Worm (Caenorhabditis elegans) whole organism, L4 larva: ENCODE measurements around the gene pgp-13.
A peak's percentile ranks its signal among the peaks of the same experiment; 100 is the strongest.

ENCODE experiments used
- T20F7.1 ChIP-seq: fragments of 200-800 bp; sonication (Bioruptor generic); optimal IDR thresholded peaks from 2 replicates; lab custom pipeline; 2018; ENCODE audit warnings: mild to moderate bottlenecking, missing genetic modification characterization, missing compliant biosample characterization
- Y105C5A.15 ChIP-seq: fragments of 200-800 bp; sonication (Bioruptor generic); IDR thresholded peaks from 2 replicates; pipeline ENCODE4 v1.3.6; 2022; ENCODE audit warnings: missing genetic modification characterization, missing compliant biosample characterization
- Y5F2A.4 ChIP-seq: fragments of 200-800 bp; sonication (Bioruptor generic); optimal IDR thresholded peaks from 2 replicates; lab custom pipeline; 2018; ENCODE audit warnings: mild to moderate bottlenecking, missing genetic modification characterization, missing compliant biosample characterization
- aha-1 ChIP-seq: fragments of 150-350 bp; peaks from one replicate; lab custom pipeline; 2014; ENCODE audit warnings: missing biosample characterization, missing genetic modification characterization
- ceh-20 ChIP-seq: fragments of 200-800 bp; sonication (Bioruptor generic); IDR thresholded peaks from 2 replicates; pipeline ENCODE4 v1.3.6; 2022; ENCODE audit warnings: missing genetic modification reagents, missing genetic modification characterization, missing compliant biosample characterization
- ceh-32 ChIP-seq: sonication (generic microtip); optimal IDR thresholded peaks from 2 replicates; lab custom pipeline; 2016; ENCODE audit warnings: mild to moderate bottlenecking, missing genetic modification characterization, missing compliant biosample characterization; ENCODE audit not compliant: poor library complexity
- cey-2 ChIP-seq: sonication (generic microtip); optimal IDR thresholded peaks from 3 replicates; lab custom pipeline; 2017; ENCODE audit warnings: missing genetic modification characterization, mild to moderate bottlenecking, missing compliant biosample characterization, antibody characterized with exemption, borderline replicate concordance; ENCODE audit not compliant: insufficient read depth
- daf-12 ChIP-seq: fragments of 150-350 bp; optimal IDR thresholded peaks from 2 replicates; lab custom pipeline; 2014; ENCODE audit warnings: missing biosample characterization, missing genetic modification reagents, missing genetic modification characterization
- daf-16 ChIP-seq, 3 experiments: sonication (generic microtip); optimal IDR thresholded peaks; 2 replicates each; lab custom pipeline; 2016 to 2017; ENCODE audit warnings: missing genetic modification characterization in 3 of 3, missing genetic modification reagents in 3 of 3, mild to moderate bottlenecking in 2 of 3, missing compliant biosample characterization in 2 of 3, missing biosample characterization in 1 of 3, moderate library complexity in 1 of 3
- daf-19 ChIP-seq: fragments of 200-800 bp; sonication (Bioruptor generic); conservative IDR thresholded peaks from 2 replicates; pipeline ENCODE4 v1.3.6; 2022; ENCODE audit warnings: missing genetic modification characterization, missing compliant biosample characterization
- dmd-6 ChIP-seq: fragments of 200-800 bp; sonication (Bioruptor generic); IDR thresholded peaks from 2 replicates; pipeline ENCODE4 v1.3.6; 2022; ENCODE audit warnings: missing genetic modification reagents, missing genetic modification characterization, missing compliant biosample characterization
- dmd-8 ChIP-seq: fragments of 200-800 bp; sonication (Bioruptor generic); IDR thresholded peaks from 2 replicates; pipeline ENCODE4 v1.3.6; 2022; ENCODE audit warnings: missing genetic modification characterization, missing compliant biosample characterization
- dve-1 ChIP-seq: sonication (generic microtip); optimal IDR thresholded peaks from 2 replicates; lab custom pipeline; 2017; ENCODE audit warnings: antibody characterized with exemption, mild to moderate bottlenecking, missing genetic modification characterization, missing compliant biosample characterization; ENCODE audit not compliant: insufficient read depth
- egl-27 ChIP-seq: sonication (generic microtip); optimal IDR thresholded peaks from 3 replicates; lab custom pipeline; 2017; ENCODE audit warnings: missing biosample characterization, missing genetic modification reagents, missing genetic modification characterization
- egl-43 ChIP-seq: fragments of 200-800 bp; sonication (Bioruptor generic); IDR thresholded peaks from 2 replicates; pipeline ENCODE4 v1.3.6; 2022; ENCODE audit warnings: missing genetic modification reagents, missing genetic modification characterization, missing compliant biosample characterization
- fkh-10 ChIP-seq: fragments of 150-350 bp; optimal IDR thresholded peaks from 2 replicates; lab custom pipeline; 2014; ENCODE audit warnings: missing biosample characterization, missing genetic modification reagents, missing genetic modification characterization
- gei-8 ChIP-seq: fragments of 200-800 bp; sonication (Bioruptor generic); optimal IDR thresholded peaks from 2 replicates; lab custom pipeline; 2018; ENCODE audit warnings: mild to moderate bottlenecking, missing genetic modification characterization, missing compliant biosample characterization
- hlh-30 ChIP-seq: sonication (generic microtip); optimal IDR thresholded peaks from 2 replicates; lab custom pipeline; 2017; ENCODE audit warnings: antibody characterized with exemption, mild to moderate bottlenecking, missing genetic modification characterization, missing compliant biosample characterization; ENCODE audit not compliant: insufficient read depth
- hmg-1.1 ChIP-seq: fragments of 200-800 bp; sonication (Bioruptor generic); IDR thresholded peaks from 2 replicates; pipeline ENCODE4 v1.3.6; 2022; ENCODE audit warnings: missing genetic modification reagents, missing genetic modification characterization, missing compliant biosample characterization
- lin-1 ChIP-seq: fragments of 200-800 bp; sonication (Bioruptor generic); IDR thresholded peaks from 2 replicates; pipeline ENCODE4 v1.3.6; 2022; ENCODE audit warnings: missing genetic modification reagents, missing genetic modification characterization, missing compliant biosample characterization
- lin-15B ChIP-seq: fragments of 150-350 bp; sonication (generic microtip); optimal IDR thresholded peaks from 3 replicates; lab custom pipeline; 2014; ENCODE audit warnings: missing biosample characterization, missing genetic modification characterization
- madf-5 ChIP-seq, 2 experiments: fragments of 200-800 bp; sonication (Bioruptor generic); IDR thresholded peaks; 2 replicates each; pipeline ENCODE4 v1.3.6; 2022; ENCODE audit warnings: missing compliant biosample characterization in 2 of 2, missing genetic modification characterization in 2 of 2
- madf-9 ChIP-seq: fragments of 200-800 bp; sonication (Bioruptor generic); conservative IDR thresholded peaks from 2 replicates; pipeline ENCODE4 v1.3.6; 2022; ENCODE audit warnings: missing genetic modification reagents, missing genetic modification characterization, missing compliant biosample characterization
- mdl-1 ChIP-seq, 2 experiments: fragments of 150-350 bp in 1 of 2; sonication (generic microtip) in 1 of 2; optimal IDR thresholded peaks; 2 replicates each; lab custom pipeline; 2014 to 2017; ENCODE audit warnings: missing biosample characterization in 2 of 2, missing genetic modification characterization in 2 of 2
- mdt-29 ChIP-seq: fragments of 200-800 bp; sonication (Bioruptor generic); IDR thresholded peaks from 2 replicates; pipeline ENCODE4 v1.3.6; 2022; ENCODE audit warnings: missing genetic modification reagents, missing genetic modification characterization, missing compliant biosample characterization
- mes-2 ChIP-seq: sonication (generic microtip); optimal IDR thresholded peaks from 2 replicates; lab custom pipeline; 2016; ENCODE audit warnings: missing genotype, mild to moderate bottlenecking, missing genetic modification characterization, missing compliant biosample characterization; ENCODE audit not compliant: poor library complexity, severe bottlenecking
- mxl-2 ChIP-seq: fragments of 200-800 bp; sonication (Bioruptor generic); conservative IDR thresholded peaks from 2 replicates; pipeline ENCODE4 v1.3.6; 2022; ENCODE audit warnings: missing genetic modification reagents, missing genetic modification characterization, missing compliant biosample characterization
- mxl-3 ChIP-seq: fragments of 200-800 bp; sonication (Bioruptor generic); optimal IDR thresholded peaks from 2 replicates; lab custom pipeline; 2018; ENCODE audit warnings: mild to moderate bottlenecking, missing genetic modification characterization, missing compliant biosample characterization
- nhr-10 ChIP-seq: fragments of 150-350 bp; optimal IDR thresholded peaks from 2 replicates; lab custom pipeline; 2014; ENCODE audit warnings: missing biosample characterization, missing genetic modification characterization
- nhr-25 ChIP-seq: sonication (generic microtip); optimal IDR thresholded peaks from 2 replicates; lab custom pipeline; 2017; ENCODE audit warnings: missing genetic modification characterization, mild to moderate bottlenecking, missing compliant biosample characterization, antibody characterized with exemption, moderate library complexity, borderline replicate concordance; ENCODE audit not compliant: insufficient read depth
- nhr-28 ChIP-seq: fragments of 150-350 bp; optimal IDR thresholded peaks from 2 replicates; lab custom pipeline; 2014; ENCODE audit warnings: missing biosample characterization, missing genetic modification characterization
- nhr-41 ChIP-seq: fragments of 200-800 bp; sonication (Bioruptor generic); IDR thresholded peaks from 2 replicates; pipeline ENCODE4 v1.3.6; 2022; ENCODE audit warnings: missing genetic modification reagents, missing genetic modification characterization, missing compliant biosample characterization
- nhr-77 ChIP-seq: fragments of 150-350 bp; optimal IDR thresholded peaks from 2 replicates; lab custom pipeline; 2014; ENCODE audit warnings: missing biosample characterization, missing genetic modification characterization
- php-3 ChIP-seq: fragments of 200-800 bp; sonication (Bioruptor generic); IDR thresholded peaks from 2 replicates; pipeline ENCODE4 v1.3.6; 2022; ENCODE audit warnings: missing genetic modification reagents, missing genetic modification characterization, missing compliant biosample characterization
- pqm-1 ChIP-seq: sonication (generic microtip); optimal IDR thresholded peaks from 2 replicates; lab custom pipeline; 2017; ENCODE audit warnings: missing biosample characterization, missing genetic modification characterization
- sdz-12 ChIP-seq: fragments of 200-800 bp; sonication (Bioruptor generic); optimal IDR thresholded peaks from 2 replicates; lab custom pipeline; 2018; ENCODE audit warnings: mild to moderate bottlenecking, missing genetic modification characterization, missing compliant biosample characterization
- snpc-4 ChIP-seq: fragments of 150-350 bp; optimal IDR thresholded peaks from 2 replicates; lab custom pipeline; 2014; ENCODE audit warnings: missing biosample characterization, missing genetic modification characterization
- tra-1 ChIP-seq: fragments of 200-800 bp; sonication (Bioruptor generic); IDR thresholded peaks from 2 replicates; pipeline ENCODE4 v1.3.6; 2022; ENCODE audit warnings: missing genetic modification reagents, missing genetic modification characterization, missing compliant biosample characterization
- unc-62 ChIP-seq, 3 experiments: fragments of 150-350 bp in 1 of 3; sonication (generic microtip); optimal IDR thresholded peaks in 2 of 3; peaks in 1 of 3; 1 replicate in 1 of 3; 2 replicates in 2 of 3; lab custom pipeline; 2014 to 2017; ENCODE audit warnings: missing biosample characterization in 3 of 3, missing genetic modification characterization in 3 of 3, missing genetic modification reagents in 3 of 3, missing genotype in 1 of 3
- zip-2 ChIP-seq: fragments of 150-350 bp; optimal IDR thresholded peaks from 2 replicates; lab custom pipeline; 2014; ENCODE audit warnings: missing biosample characterization, missing genetic modification characterization
- ztf-11 ChIP-seq: fragments of 150-350 bp; optimal IDR thresholded peaks from 2 replicates; lab custom pipeline; 2014; ENCODE audit warnings: missing biosample characterization, missing genetic modification characterization
- ztf-7 ChIP-seq: fragments of 150-350 bp; optimal IDR thresholded peaks from 2 replicates; lab custom pipeline; 2014; ENCODE audit warnings: missing biosample characterization, missing genetic modification characterization

The pgp-13 gene

DNA sequence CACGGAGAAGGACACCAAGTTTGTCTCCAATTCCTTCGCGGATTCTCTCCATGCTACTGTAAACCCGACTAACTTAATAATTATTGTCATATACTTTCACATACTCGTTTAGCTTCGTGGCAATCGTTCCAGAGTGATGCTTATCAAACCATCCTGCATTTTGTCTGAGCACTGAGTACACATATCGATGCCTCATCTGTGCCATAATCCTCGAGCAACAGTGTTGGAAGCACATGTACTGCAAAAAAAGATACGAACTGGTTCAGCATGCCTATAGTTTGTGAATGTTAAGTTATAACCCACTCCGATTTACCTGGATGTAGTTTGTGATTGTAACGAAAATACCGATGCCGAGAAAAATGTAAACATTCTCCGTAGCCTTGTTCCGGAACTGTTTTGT, 16.5 kb downstream of the pgp-13 start:
- TF ChIP-seq egl-27 (tag; lab: Kevin White, UChicago) = no peak
- TF ChIP-seq snpc-4 = no peak
- TF ChIP-seq hmg-1.1 (GFP tag; lab: Robert Waterston, UW) = no peak
- no peak for TF ChIP-seq dmd-6 (GFP tag; lab: Robert Waterston, UW)
- peak in 1 of 2 experiments; percentile 91 for TF ChIP-seq unc-62 (GFP tag; optimal IDR thresholded peaks at IDR 0.05 in 1 of 2; lab: Kevin White, UChicago)
- TF ChIP-seq unc-62 (tag; optimal IDR thresholded peaks at IDR 0.05; lab: Kevin White, UChicago) = no peak

DNA sequence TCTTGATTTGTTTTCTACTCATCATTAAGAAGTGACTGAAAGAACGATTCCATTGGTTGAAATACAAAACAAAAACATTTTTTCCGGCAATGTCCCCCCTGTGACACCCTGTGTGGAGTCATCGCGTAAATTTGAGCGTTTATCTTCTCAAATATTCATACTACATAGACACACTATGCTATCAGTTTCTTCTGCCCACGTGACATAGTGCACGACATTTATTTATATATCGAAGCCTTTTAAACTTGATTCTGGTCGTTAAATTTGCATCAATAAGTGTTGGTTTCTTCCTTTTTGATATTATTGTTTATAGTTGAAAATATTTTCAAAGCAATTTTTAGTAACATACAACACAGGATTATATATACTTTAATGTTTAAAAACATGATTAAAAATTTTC, 20.5 kb downstream of the pgp-13 start:
- TF ChIP-seq nhr-28 (tag; lab: Kevin White, UChicago) (peak; percentile 28), fkh-10 (no peak), hlh-30 (tag; lab: Kevin White, UChicago) (peak; percentile 62), daf-16 (GFP tag; optimal IDR thresholded peaks at IDR 0.05; lab: Kevin White, UChicago) (no peak), daf-16 (tag; optimal IDR thresholded peaks at IDR 0.05; lab: Kevin White, UChicago) (peak; percentile 63), dve-1 (tag; lab: Kevin White, UChicago) (peak; percentile 54), madf-9 (GFP tag; lab: Robert Waterston, UW) (no peak), ztf-11 (tag; lab: Kevin White, UChicago) (no peak), dmd-8 (no peak), zip-2 (tag; lab: Kevin White, UChicago) (no peak), php-3 (GFP tag; lab: Robert Waterston, UW) (peak; percentile 41; the same call in 1 of the 2 replicates), dmd-6 (GFP tag; lab: Robert Waterston, UW) (peak; percentile 32)

DNA sequence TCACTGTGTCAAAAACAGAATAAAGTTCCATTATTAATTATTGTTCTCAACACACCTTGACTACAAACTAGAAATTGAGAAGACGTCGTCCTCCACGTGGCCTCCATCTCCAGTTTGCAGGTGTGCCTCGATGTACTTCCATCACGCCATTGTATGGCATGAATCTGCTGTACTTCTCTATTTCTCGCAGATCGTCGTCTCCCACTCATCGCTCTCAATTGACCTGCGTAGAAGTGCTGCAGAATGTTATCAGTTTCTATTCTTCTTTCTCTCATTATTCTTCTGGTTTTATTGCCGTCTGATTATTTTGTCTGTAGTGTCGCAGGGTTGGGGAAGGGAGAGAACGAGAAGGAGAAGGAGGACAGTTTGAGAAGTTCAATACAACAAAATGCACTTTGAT, 21.1 kb downstream of the pgp-13 start:
- peak; percentile 74 for TF ChIP-seq pqm-1 (tag; lab: Kevin White, UChicago)
- peak; percentile 95 for TF ChIP-seq dmd-6 (GFP tag; lab: Robert Waterston, UW)
- peak; percentile 65 for TF ChIP-seq nhr-25 (tag; lab: Kevin White, UChicago)
- no peak for TF ChIP-seq Y5F2A.4 (GFP tag; lab: Kevin White, UChicago)
- TF ChIP-seq daf-12 (tag; lab: Kevin White, UChicago) = no peak
- TF ChIP-seq lin-1 = 0 out of 2 replicates have a peak, but pooled peaks have one; percentile 17
- TF ChIP-seq Y105C5A.15 (GFP tag; lab: Robert Waterston, UW) = no peak
- TF ChIP-seq mdt-29 (GFP tag; lab: Robert Waterston, UW) = peak; percentile 77; the same call in 1 of the 2 replicates
- TF ChIP-seq madf-5 (GFP tag; IDR thresholded peaks at IDR 0.05; lab: Robert Waterston, UW) = 0 out of 4 replicates have a peak, but pooled peaks of 1 of the 2 experiments have one; percentile 21
- TF ChIP-seq daf-16 (GFP tag; optimal IDR thresholded peaks at IDR 0.05; lab: Kevin White, UChicago) = no peak
- TF ChIP-seq daf-16 (tag; optimal IDR thresholded peaks at IDR 0.05; lab: Kevin White, UChicago) = peak; percentile 49
- no peak for TF ChIP-seq ztf-7 (tag; lab: Kevin White, UChicago)
- peak in 1 of 2 experiments; percentile 96 for TF ChIP-seq unc-62 (GFP tag; optimal IDR thresholded peaks at IDR 0.05 in 1 of 2; lab: Kevin White, UChicago)
- no peak for TF ChIP-seq unc-62 (tag; optimal IDR thresholded peaks at IDR 0.05; lab: Kevin White, UChicago)
- 0 out of 2 replicates have a peak, but pooled peaks have one; percentile 20 for TF ChIP-seq mxl-2 (GFP tag; lab: Robert Waterston, UW)
- TF ChIP-seq nhr-28 (tag; lab: Kevin White, UChicago) = peak; percentile 99
- no peak for TF ChIP-seq ceh-32
- 0 out of 2 replicates have a peak, but pooled peaks have one; percentile 30 for TF ChIP-seq ceh-20 (GFP tag; lab: Robert Waterston, UW)
- no peak for TF ChIP-seq egl-43 (GFP tag; lab: Robert Waterston, UW)
- no peak for TF ChIP-seq daf-19
- TF ChIP-seq hlh-30 (tag; lab: Kevin White, UChicago) = peak; percentile 72
- TF ChIP-seq nhr-41 = peak; percentile 76; the same call in 1 of the 2 replicates
- TF ChIP-seq nhr-10 (tag; lab: Kevin White, UChicago) = peak; percentile 1
- TF ChIP-seq nhr-77 (tag; lab: Kevin White, UChicago) = peak; percentile 88
- TF ChIP-seq tra-1 (GFP tag; lab: Robert Waterston, UW) = peak; percentile 71; the same call in 1 of the 2 replicates
- no peak for TF ChIP-seq fkh-10
- TF ChIP-seq mdl-1 (tag; optimal IDR thresholded peaks at IDR 0.05; lab: Kevin White, UChicago) = peak; percentile 70 to 96
- TF ChIP-seq aha-1 = peak; percentile 69
- TF ChIP-seq T20F7.1 (GFP tag; lab: Kevin White, UChicago) = no peak
- peak; percentile 68 for TF ChIP-seq cey-2
- TF ChIP-seq sdz-12 (GFP tag; lab: Kevin White, UChicago) = no peak
- TF ChIP-seq lin-15B (tag; lab: Kevin White, UChicago) = no peak
- TF ChIP-seq gei-8 (GFP tag; lab: Kevin White, UChicago) = peak; percentile 53
- peak; percentile 88 for TF ChIP-seq dve-1 (tag; lab: Kevin White, UChicago)
- TF ChIP-seq php-3 (GFP tag; lab: Robert Waterston, UW) = peak; percentile 84
- peak; percentile 27 for TF ChIP-seq mes-2 (tag; lab: Kevin White, UChicago)
- TF ChIP-seq mxl-3 (GFP tag; lab: Kevin White, UChicago) = peak; percentile 98
